Worm (Caenorhabditis elegans): ENCODE measurements around the gene chil-8.

Gene chil-8

DNA sequence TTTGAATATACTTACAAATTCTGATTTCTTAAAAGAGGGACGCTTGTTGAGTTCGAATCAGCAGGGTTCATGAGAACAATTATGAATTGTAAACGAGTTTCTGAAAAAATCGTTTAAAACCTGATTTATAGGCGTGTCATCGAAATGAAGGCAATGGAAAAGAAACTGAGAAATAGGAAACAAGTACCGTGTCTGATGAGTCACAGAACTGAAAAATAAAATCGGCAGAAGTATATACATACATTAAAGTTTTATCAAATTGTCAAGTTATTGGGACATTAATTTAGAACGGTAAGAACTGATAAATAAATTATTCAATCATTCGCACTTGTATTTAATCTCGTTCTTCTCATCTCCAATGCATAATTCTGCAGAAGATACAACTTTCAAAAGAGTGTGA is 27.6 kb downstream of the chil-8 start, which contains the start of gene chil-9:
Gene chil-9 (minus strand): TSS at position 101 of the 400 bp plus-strand sequence.
- TF ChIP-seq ceh-24 (tag; optimal IDR thresholded peaks at IDR 0.05) = no peak
- TF ChIP-seq ceh-6 (GFP tag; optimal IDR thresholded peaks at IDR 0.05) = no peak
- no peak for TF ChIP-seq che-1 (tag; optimal IDR thresholded peaks at IDR 0.05)
- TF ChIP-seq mec-3 (tag; optimal IDR thresholded peaks at IDR 0.05; ENCODE audit: borderline replicate concordance) = no peak
- TF ChIP-seq unc-55 (GFP tag; optimal IDR thresholded peaks at IDR 0.05) = no peak
- TF ChIP-seq zip-5 (tag; optimal IDR thresholded peaks at IDR 0.05) = no peak
- no peak for TF ChIP-seq nhr-232 (tag; optimal IDR thresholded peaks at IDR 0.05)
- no peak for TF ChIP-seq ceh-34 (tag; optimal IDR thresholded peaks at IDR 0.05)
- TF ChIP-seq pha-4 (tag; optimal IDR thresholded peaks at IDR 0.05) = no peak
- no peak for TF ChIP-seq eyg-1 (tag; optimal IDR thresholded peaks at IDR 0.05)
- no peak for TF ChIP-seq fkh-6 (tag; optimal IDR thresholded peaks at IDR 0.05)
- TF ChIP-seq ref-2 (tag; optimal IDR thresholded peaks at IDR 0.05) = no peak
- TF ChIP-seq ttx-3 (tag; optimal IDR thresholded peaks at IDR 0.05) = no peak
- TF ChIP-seq syd-9 (tag; optimal IDR thresholded peaks at IDR 0.05) = no peak
- TF ChIP-seq sox-4 (tag; optimal IDR thresholded peaks at IDR 0.05) = no peak

DNA sequence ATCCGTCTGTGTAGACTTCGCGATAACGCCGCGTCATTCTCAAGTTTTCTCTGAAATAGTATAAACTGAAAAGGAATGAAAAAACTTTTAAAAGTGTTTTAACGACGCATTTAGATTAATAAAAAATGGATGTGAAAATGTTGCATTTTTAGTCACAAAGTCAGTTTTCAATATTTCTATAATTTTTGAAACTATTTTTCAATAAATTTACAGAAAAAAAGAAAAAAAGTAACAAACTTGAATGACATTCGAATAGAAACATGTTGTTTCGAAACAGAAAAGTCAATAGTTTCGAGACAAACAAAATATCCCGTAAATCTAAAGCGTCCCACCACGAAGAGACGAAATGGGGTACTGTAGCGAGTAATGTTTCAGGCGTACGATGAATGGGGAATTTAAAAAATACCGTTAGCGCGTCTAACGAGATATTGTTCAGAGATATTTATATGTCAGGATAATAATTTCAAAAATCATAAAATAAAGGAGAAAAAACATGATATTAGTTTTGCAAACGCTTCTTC is 30.8 kb downstream of the chil-8 start, which contains the start of gene rnh-1.2:
Gene rnh-1.2 (minus strand): TSS at position 51 of the 521 bp plus-strand sequence.
- TF ChIP-seq lin-11 (tag; optimal IDR thresholded peaks at IDR 0.05) (no peak), ceh-2 (tag; optimal IDR thresholded peaks at IDR 0.05) (no peak), pha-4 (tag; optimal IDR thresholded peaks at IDR 0.05) (no peak), ceh-45 (GFP tag; IDR thresholded peaks at IDR 0.05) (no peak), unc-55 (GFP tag; optimal IDR thresholded peaks at IDR 0.05) (no peak), ceh-19 (GFP tag; optimal IDR thresholded peaks at IDR 0.05) (no peak), hlh-6 (tag; optimal IDR thresholded peaks at IDR 0.05) (no peak), zip-5 (tag; optimal IDR thresholded peaks at IDR 0.05) (no peak), elt-4 (tag; optimal IDR thresholded peaks at IDR 0.05) (no peak), ahr-1 (tag; optimal IDR thresholded peaks at IDR 0.05) (no peak), hlh-13 (GFP tag; optimal IDR thresholded peaks at IDR 0.05) (no peak), ztf-16 (tag; optimal IDR thresholded peaks at IDR 0.05) (no peak), unc-42 (tag; optimal IDR thresholded peaks at IDR 0.05) (no peak), rnt-1 (tag; optimal IDR thresholded peaks at IDR 0.05) (no peak)

DNA sequence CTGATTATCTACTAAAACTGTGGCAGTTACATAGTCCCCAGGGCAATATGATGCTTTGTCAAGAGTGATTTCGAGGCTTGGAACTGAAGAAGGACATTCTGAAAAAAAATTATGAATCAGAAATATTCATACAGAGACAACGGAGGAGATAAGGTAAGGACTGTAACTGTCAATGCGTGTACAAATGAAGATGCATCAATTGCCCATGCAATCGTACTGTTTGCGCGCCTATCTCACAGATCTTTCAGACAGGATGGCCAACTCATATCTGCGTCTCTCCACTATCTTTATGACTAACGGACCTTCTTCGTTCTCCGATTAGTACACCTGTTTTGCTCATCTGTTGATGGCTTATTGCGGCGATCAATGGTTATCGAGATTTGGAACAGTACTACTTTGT is 32.5 kb downstream of the chil-8 start, which contains the start of gene ZK938.11:
Gene ZK938.11 (minus strand): TSS at position 101 of the 400 bp plus-strand sequence.
- TF ChIP-seq ets-4 (tag; optimal IDR thresholded peaks at IDR 0.05) = no peak
- no peak for TF ChIP-seq sdc-2 (tag; optimal IDR thresholded peaks at IDR 0.05)
- no peak for TF ChIP-seq nfya-1 (tag; optimal IDR thresholded peaks at IDR 0.05)
- TF ChIP-seq dve-1 (tag; optimal IDR thresholded peaks at IDR 0.05) = no peak
- no peak for TF ChIP-seq ceh-14 (tag; optimal IDR thresholded peaks at IDR 0.05)
- no peak for TF ChIP-seq unc-86 (tag; optimal IDR thresholded peaks at IDR 0.05)
- TF ChIP-seq nhr-232 (tag; optimal IDR thresholded peaks at IDR 0.05) = no peak
- no peak for TF ChIP-seq ceh-45 (GFP tag; IDR thresholded peaks at IDR 0.05)
- TF ChIP-seq hlh-8 (tag; optimal IDR thresholded peaks at IDR 0.05) = no peak
- no peak for TF ChIP-seq ama-1 (optimal IDR thresholded peaks at IDR 0.05)
- TF ChIP-seq ceh-22 (tag; optimal IDR thresholded peaks at IDR 0.05) = no peak
- TF ChIP-seq tbx-2 (tag; optimal IDR thresholded peaks at IDR 0.05) = no peak
- TF ChIP-seq lin-11 (tag; optimal IDR thresholded peaks at IDR 0.05) = no peak
- no peak for TF ChIP-seq dmd-4 (tag; optimal IDR thresholded peaks at IDR 0.05; ENCODE audit: borderline replicate concordance)

DNA sequence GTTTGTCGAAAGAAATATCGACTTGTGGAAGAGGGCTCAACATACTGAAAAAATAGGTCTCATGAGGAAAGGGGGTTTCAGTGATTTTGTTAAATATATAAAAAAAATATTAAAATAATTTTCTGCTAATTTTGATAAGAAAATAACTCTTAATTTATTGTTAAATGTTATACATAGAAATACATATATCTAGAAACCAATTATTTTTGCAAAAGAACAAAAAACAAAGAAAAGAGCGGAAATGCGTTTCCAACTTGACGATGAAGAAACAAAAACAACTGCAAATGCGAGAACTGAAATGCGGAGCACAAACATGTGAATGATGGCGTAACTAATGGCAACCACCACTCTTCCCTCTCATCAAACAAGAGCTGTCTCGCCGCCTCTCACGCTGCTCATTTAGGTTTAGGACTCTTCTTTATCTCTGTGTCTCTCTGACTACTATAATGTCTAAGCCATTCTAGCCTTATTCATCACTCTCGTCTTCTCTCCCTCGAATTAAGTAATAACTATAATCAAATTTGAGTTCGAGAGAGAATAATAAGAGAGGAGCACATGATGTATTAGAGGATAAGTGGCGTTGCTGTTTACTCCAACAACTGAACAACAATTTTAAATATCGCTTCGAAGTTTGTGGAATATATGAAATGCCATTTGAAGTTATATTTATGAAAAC is 34.5 kb downstream of the chil-8 start, which contains the start of gene arrd-4:
Gene arrd-4 (minus strand): TSS at position 51 of the 676 bp plus-strand sequence.
- TF ChIP-seq unc-3 (GFP tag; conservative IDR thresholded peaks at IDR 0.05) (no peak), unc-3 (tag; optimal IDR thresholded peaks at IDR 0.05) (no peak), ztf-16 (tag; optimal IDR thresholded peaks at IDR 0.05) (no peak), ceh-14 (tag; optimal IDR thresholded peaks at IDR 0.05) (peak; percentile 40), unc-42 (tag; optimal IDR thresholded peaks at IDR 0.05) (peak; percentile 91), elt-2 (tag; optimal IDR thresholded peaks at IDR 0.05) (no peak), ceh-24 (tag; optimal IDR thresholded peaks at IDR 0.05) (no peak), ets-4 (tag; optimal IDR thresholded peaks at IDR 0.05) (no peak), ceh-31 (tag; optimal IDR thresholded peaks at IDR 0.05) (no peak), nfya-1 (tag; optimal IDR thresholded peaks at IDR 0.05) (peak; percentile 9), pros-1 (tag; optimal IDR thresholded peaks at IDR 0.05) (no peak), elt-4 (tag; optimal IDR thresholded peaks at IDR 0.05) (no peak), hlh-30 (tag; optimal IDR thresholded peaks at IDR 0.05; ENCODE audit: insufficient read depth) (no peak)
